Worm (Caenorhabditis elegans) whole organism, mixed stage, embryonic: ENCODE measurements around the gene ncs-5.

Source experiments
- ceh-43 ChIP-seq: fragments of 200-800 bp; sonication (Bioruptor generic); optimal IDR thresholded peaks from 2 replicates; lab custom pipeline; 2018; ENCODE audit warnings: mild to moderate bottlenecking, missing genetic modification characterization, moderate library complexity, missing compliant biosample characterization
- nhr-28 ChIP-seq: fragments of 150-350 bp; optimal IDR thresholded peaks from 2 replicates; lab custom pipeline; 2014; ENCODE audit warnings: missing biosample characterization, missing genetic modification characterization

DNA sequence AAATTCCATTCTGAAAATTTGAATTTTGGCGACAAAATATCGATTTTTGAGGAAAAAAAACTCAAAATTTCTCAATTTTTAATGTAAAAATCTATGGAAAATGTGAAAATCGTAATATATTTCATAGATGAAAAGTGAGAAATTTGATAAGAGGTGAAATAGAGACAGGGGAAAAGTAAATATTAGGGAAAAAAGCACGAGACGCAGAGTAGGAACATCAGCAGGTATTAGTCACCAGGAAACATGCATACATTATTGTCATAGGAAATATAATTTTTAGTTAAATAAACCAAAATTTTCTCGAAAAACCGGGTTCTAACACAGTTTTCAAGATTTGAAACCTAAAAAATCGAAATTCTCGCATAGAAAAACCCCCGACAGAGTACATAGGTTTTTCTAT lies 18.8 kb upstream of the ncs-5 start, which contains the start of gene nhr-170:
- no peak for TF ChIP-seq nhr-28 (tag; lab: Kevin White, UChicago)
- no peak for TF ChIP-seq ceh-43 (GFP tag; lab: Kevin White, UChicago)
